Worm (Caenorhabditis elegans): Measurements from ENCODE around the gene T19C3.4.

T19C3.4 gene

DNA sequence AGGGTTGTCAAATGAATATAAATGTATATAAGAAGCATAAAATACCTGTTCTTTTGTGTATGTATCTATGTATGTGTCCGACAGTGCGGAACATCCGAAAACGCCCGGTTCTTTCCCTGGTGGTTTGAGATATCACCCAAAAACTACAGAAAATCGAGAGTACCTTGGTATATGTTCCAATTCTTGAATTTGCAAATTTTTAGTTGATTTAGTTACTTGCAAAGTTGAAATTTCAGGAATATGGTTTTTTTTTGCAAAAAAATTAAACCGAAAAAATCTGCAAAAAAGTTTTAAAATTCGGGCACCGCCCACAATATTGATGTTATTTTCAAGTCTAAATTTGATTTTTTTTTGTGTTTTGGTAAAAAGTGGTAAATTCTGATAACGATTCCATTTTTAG is 2.6 kb downstream of the T19C3.4 start, which contains the start of gene T19C3.2:
T19C3.2 (minus strand) TSS at position 101 of the 400 bp plus-strand sequence.
- no peak for TF ChIP-seq tbx-37 (GFP tag; conservative IDR thresholded peaks at IDR 0.05)
- TF ChIP-seq aly-1 (tag; optimal IDR thresholded peaks at IDR 0.05), result no peak
- no peak for TF ChIP-seq F13C5.2 (tag; optimal IDR thresholded peaks at IDR 0.05)
- TF ChIP-seq ceh-36 (tag; optimal IDR thresholded peaks at IDR 0.05), result no peak

DNA sequence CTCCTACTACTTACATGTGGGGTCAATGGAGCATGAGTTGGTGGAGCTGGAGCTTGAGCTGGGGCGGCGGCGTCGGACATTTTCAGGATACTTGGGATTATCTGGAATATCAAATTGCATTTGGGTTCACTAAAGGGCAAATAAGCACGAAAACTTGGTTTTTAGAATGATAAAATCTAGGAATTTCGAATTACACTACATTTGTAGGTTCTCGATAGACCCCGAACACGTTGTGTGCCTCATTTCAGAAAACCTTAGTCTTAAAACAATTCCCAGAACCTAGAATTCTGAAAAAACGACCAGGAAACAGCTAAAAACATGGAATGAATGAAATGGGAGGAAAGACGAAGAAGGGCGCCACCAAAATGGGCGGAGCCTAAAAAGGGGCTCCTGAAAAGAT is 5.6 kb downstream of the T19C3.4 start, which contains the start of gene T19C3.3:
T19C3.3 (minus strand) TSS at position 101 of the 400 bp plus-strand sequence.
- TF ChIP-seq B0310.2 (tag; optimal IDR thresholded peaks at IDR 0.05) (no peak), tra-4 (tag; optimal IDR thresholded peaks at IDR 0.05) (no peak), ceh-36 (tag; optimal IDR thresholded peaks at IDR 0.05) (no peak), ets-7 (tag; optimal IDR thresholded peaks at IDR 0.05) (no peak), hmbx-1 (tag; optimal IDR thresholded peaks at IDR 0.05) (no peak), ceh-13 (GFP tag; optimal IDR thresholded peaks at IDR 0.05) (no peak), tbx-37 (GFP tag; conservative IDR thresholded peaks at IDR 0.05) (no peak), flt-1 (GFP tag; IDR thresholded peaks at IDR 0.05) (no peak), aly-1 (tag; optimal IDR thresholded peaks at IDR 0.05) (no peak), sea-1 (GFP tag; conservative IDR thresholded peaks at IDR 0.05) (no peak), F13C5.2 (tag; optimal IDR thresholded peaks at IDR 0.05) (no peak), tbx-11 (GFP tag; IDR thresholded peaks at IDR 0.05) (no peak), ama-1 (optimal IDR thresholded peaks at IDR 0.05) (no peak)

ce11 chrIII:612759-613158 is 7.3 kb downstream of the T19C3.4 start:
- TF ChIP-seq tra-4 (tag; optimal IDR thresholded peaks at IDR 0.05), result no peak
- TF ChIP-seq ceh-36 (tag; optimal IDR thresholded peaks at IDR 0.05), result no peak
- no peak for TF ChIP-seq hmbx-1 (tag; optimal IDR thresholded peaks at IDR 0.05)
- no peak for TF ChIP-seq flt-1 (GFP tag; IDR thresholded peaks at IDR 0.05)
- no peak for TF ChIP-seq aly-1 (tag; optimal IDR thresholded peaks at IDR 0.05)
- TF ChIP-seq hnd-1 (tag; optimal IDR thresholded peaks at IDR 0.05), result no peak
- no peak for TF ChIP-seq ets-7 (tag; optimal IDR thresholded peaks at IDR 0.05)
- no peak for TF ChIP-seq scrt-1 (GFP tag; IDR thresholded peaks at IDR 0.05)
- TF ChIP-seq sea-1 (GFP tag; conservative IDR thresholded peaks at IDR 0.05), result no peak
- no peak for TF ChIP-seq B0310.2 (tag; optimal IDR thresholded peaks at IDR 0.05)
- TF ChIP-seq pes-1 (GFP tag; IDR thresholded peaks at IDR 0.05), result no peak
- no peak for TF ChIP-seq F13C5.2 (tag; optimal IDR thresholded peaks at IDR 0.05)
- TF ChIP-seq hmg-4 (GFP tag; optimal IDR thresholded peaks at IDR 0.05), result no peak

ce11 chrIII:611900-612299 is 8.2 kb downstream of the T19C3.4 start:
- TF ChIP-seq hnd-1 (tag; optimal IDR thresholded peaks at IDR 0.05), result no peak
- TF ChIP-seq tbx-37 (GFP tag; conservative IDR thresholded peaks at IDR 0.05), result no peak
- TF ChIP-seq tra-4 (tag; optimal IDR thresholded peaks at IDR 0.05), result no peak
- no peak for TF ChIP-seq B0310.2 (tag; optimal IDR thresholded peaks at IDR 0.05)
- TF ChIP-seq hmbx-1 (tag; optimal IDR thresholded peaks at IDR 0.05), result no peak
- TF ChIP-seq flt-1 (GFP tag; IDR thresholded peaks at IDR 0.05), result no peak
- no peak for TF ChIP-seq F13C5.2 (tag; optimal IDR thresholded peaks at IDR 0.05)
- TF ChIP-seq ets-7 (tag; optimal IDR thresholded peaks at IDR 0.05), result no peak

DNA sequence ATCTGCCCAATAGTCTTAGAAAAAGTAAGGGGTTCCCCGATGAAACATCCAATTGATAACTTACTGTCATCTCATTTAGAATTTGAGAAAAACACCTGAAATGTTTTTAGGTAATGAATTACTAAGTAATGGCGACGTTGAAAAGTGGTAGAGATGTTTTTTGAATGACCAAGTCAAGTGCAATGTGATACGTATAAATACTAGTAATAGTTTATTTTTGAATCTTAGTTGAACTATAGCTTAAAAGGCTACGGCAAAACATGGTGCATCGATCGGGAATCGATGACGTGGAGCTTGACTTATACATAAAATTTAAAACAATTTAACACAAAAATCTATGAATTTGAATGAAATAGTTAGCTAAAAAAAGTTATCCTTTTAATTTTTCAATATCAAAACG is 10.5 kb downstream of the T19C3.4 start, which contains the start of gene best-17:
best-17 (minus strand) TSS at position 101 of the 400 bp plus-strand sequence.
- no peak for TF ChIP-seq pes-1 (GFP tag; IDR thresholded peaks at IDR 0.05)
- TF ChIP-seq tra-4 (tag; optimal IDR thresholded peaks at IDR 0.05), result no peak
- TF ChIP-seq hmbx-1 (tag; optimal IDR thresholded peaks at IDR 0.05), result no peak

ce11 chrIII:605415-606054 is 14.5 kb downstream of the T19C3.4 start, which contains the start of the genes Y55B1AR.4 and ttr-7:
Gene Y55B1AR.4, minus strand, starts transcription at chrIII:605515.
Gene ttr-7, plus strand, starts transcription at chrIII:606004.
- TF ChIP-seq scrt-1 (GFP tag; IDR thresholded peaks at IDR 0.05), result no peak
- no peak for TF ChIP-seq flt-1 (GFP tag; IDR thresholded peaks at IDR 0.05)
- TF ChIP-seq sea-1 (GFP tag; conservative IDR thresholded peaks at IDR 0.05), result no peak
- no peak for TF ChIP-seq tbx-11 (GFP tag; IDR thresholded peaks at IDR 0.05)
- no peak for TF ChIP-seq F13C5.2 (tag; optimal IDR thresholded peaks at IDR 0.05)
- TF ChIP-seq ceh-36 (tag; optimal IDR thresholded peaks at IDR 0.05), result no peak
- no peak for TF ChIP-seq ets-7 (tag; optimal IDR thresholded peaks at IDR 0.05)
- TF ChIP-seq ceh-13 (GFP tag; optimal IDR thresholded peaks at IDR 0.05), result no peak
- no peak for TF ChIP-seq ama-1 (optimal IDR thresholded peaks at IDR 0.05)
- no peak for TF ChIP-seq B0310.2 (tag; optimal IDR thresholded peaks at IDR 0.05)
- TF ChIP-seq hmg-4 (GFP tag; optimal IDR thresholded peaks at IDR 0.05), result no peak
- TF ChIP-seq hmbx-1 (tag; optimal IDR thresholded peaks at IDR 0.05), result no peak
- TF ChIP-seq hnd-1 (tag; optimal IDR thresholded peaks at IDR 0.05), result no peak
- TF ChIP-seq tra-4 (tag; optimal IDR thresholded peaks at IDR 0.05), result no peak
- TF ChIP-seq aly-1 (tag; optimal IDR thresholded peaks at IDR 0.05), result no peak
- no peak for TF ChIP-seq tbx-37 (GFP tag; conservative IDR thresholded peaks at IDR 0.05)

- no peak for TF ChIP-seq hmbx-1 (tag; optimal IDR thresholded peaks at IDR 0.05)
- TF ChIP-seq ceh-13 (GFP tag; optimal IDR thresholded peaks at IDR 0.05), result no peak
- no peak for TF ChIP-seq hnd-1 (tag; optimal IDR thresholded peaks at IDR 0.05)
- TF ChIP-seq sea-1 (GFP tag; conservative IDR thresholded peaks at IDR 0.05), result no peak
- TF ChIP-seq scrt-1 (GFP tag; IDR thresholded peaks at IDR 0.05), result no peak
- no peak for TF ChIP-seq hmg-4 (GFP tag; optimal IDR thresholded peaks at IDR 0.05)
- TF ChIP-seq B0310.2 (tag; optimal IDR thresholded peaks at IDR 0.05), result no peak
- no peak for TF ChIP-seq aly-1 (tag; optimal IDR thresholded peaks at IDR 0.05)
- TF ChIP-seq ceh-36 (tag; optimal IDR thresholded peaks at IDR 0.05), result no peak
- no peak for TF ChIP-seq flt-1 (GFP tag; IDR thresholded peaks at IDR 0.05)
- TF ChIP-seq tbx-37 (GFP tag; conservative IDR thresholded peaks at IDR 0.05), result no peak
- no peak for TF ChIP-seq ama-1 (optimal IDR thresholded peaks at IDR 0.05)
- no peak for TF ChIP-seq F13C5.2 (tag; optimal IDR thresholded peaks at IDR 0.05)
- TF ChIP-seq ets-7 (tag; optimal IDR thresholded peaks at IDR 0.05), result no peak
- TF ChIP-seq tbx-11 (GFP tag; IDR thresholded peaks at IDR 0.05), result no peak
- no peak for TF ChIP-seq pes-1 (GFP tag; IDR thresholded peaks at IDR 0.05)
- TF ChIP-seq tra-4 (tag; optimal IDR thresholded peaks at IDR 0.05), result no peak
Measured at ce11 chrIII:600316-600932, 19.6 kb downstream of the T19C3.4 start, which contains the start of gene lec-6. Gene lec-6, minus strand, starts transcription at chrIII:600366.
